Worm (Caenorhabditis elegans) whole organism, mixed stage, embryonic: ENCODE results near the gene srt-47.

Experiments used
- M03D4.4 ChIP-seq: sonication (generic microtip); optimal IDR thresholded peaks from 2 replicates; lab custom pipeline; 2017; ENCODE audit warnings: mild to moderate bottlenecking, missing genetic modification characterization, missing compliant biosample characterization
- bed-3 ChIP-seq: fragments of 200-800 bp; sonication (Bioruptor generic); optimal IDR thresholded peaks from 3 replicates; lab custom pipeline; 2018; ENCODE audit warnings: mild to moderate bottlenecking, missing genetic modification characterization, moderate library complexity, missing compliant biosample characterization
- blmp-1 ChIP-seq: fragments of 150-350 bp; optimal IDR thresholded peaks from 2 replicates; lab custom pipeline; 2014; ENCODE audit warnings: missing biosample characterization, missing genetic modification characterization
- ceh-39 ChIP-seq: fragments of 150-350 bp; optimal IDR thresholded peaks from 2 replicates; lab custom pipeline; 2014; ENCODE audit warnings: missing biosample characterization, missing genetic modification characterization
- ceh-43 ChIP-seq: fragments of 200-800 bp; sonication (Bioruptor generic); optimal IDR thresholded peaks from 2 replicates; lab custom pipeline; 2018; ENCODE audit warnings: mild to moderate bottlenecking, missing genetic modification characterization, moderate library complexity, missing compliant biosample characterization
- ceh-83 ChIP-seq: fragments of 200-800 bp; sonication (Bioruptor generic); optimal IDR thresholded peaks from 2 replicates; lab custom pipeline; 2018; ENCODE audit warnings: mild to moderate bottlenecking, missing genetic modification characterization, missing compliant biosample characterization
- ces-1 ChIP-seq: fragments of 150-350 bp; optimal IDR thresholded peaks from 2 replicates; lab custom pipeline; 2014; ENCODE audit warnings: missing biosample characterization, missing genetic modification reagents, missing genetic modification characterization
- cnd-1 ChIP-seq: fragments of 200-800 bp; sonication (Bioruptor generic); optimal IDR thresholded peaks from 2 replicates; lab custom pipeline; 2018; ENCODE audit warnings: mild to moderate bottlenecking, missing genetic modification characterization, missing compliant biosample characterization
- drap-1 ChIP-seq: fragments of 200-800 bp; sonication (Bioruptor generic); optimal IDR thresholded peaks from 3 replicates; lab custom pipeline; 2018; ENCODE audit warnings: mild to moderate bottlenecking, missing genetic modification characterization, missing compliant biosample characterization
- elt-1 ChIP-seq: sonication (generic microtip); optimal IDR thresholded peaks from 2 replicates; lab custom pipeline; 2017; ENCODE audit warnings: missing genetic modification characterization, mild to moderate bottlenecking, missing compliant biosample characterization, antibody characterized with exemption, moderate library complexity, borderline replicate concordance; ENCODE audit not compliant: insufficient read depth
- elt-3 ChIP-seq: fragments of 150-350 bp; optimal IDR thresholded peaks from 2 replicates; lab custom pipeline; 2014; ENCODE audit warnings: missing biosample characterization, missing genetic modification characterization
- flh-1 ChIP-seq: fragments of 200-800 bp; sonication (Bioruptor generic); optimal IDR thresholded peaks from 2 replicates; lab custom pipeline; 2018; ENCODE audit warnings: mild to moderate bottlenecking, missing genetic modification characterization, moderate library complexity, missing compliant biosample characterization
- ham-2 ChIP-seq: fragments of 200-800 bp; sonication (Bioruptor generic); optimal IDR thresholded peaks from 2 replicates; lab custom pipeline; 2018; ENCODE audit warnings: mild to moderate bottlenecking, missing genetic modification characterization, missing compliant biosample characterization
- hlh-1 ChIP-seq: fragments of 150-350 bp; optimal IDR thresholded peaks from 2 replicates; lab custom pipeline; 2014; ENCODE audit warnings: missing biosample characterization, missing genetic modification reagents, missing genetic modification characterization
- lin-13 ChIP-seq: fragments of 150-350 bp; optimal IDR thresholded peaks from 2 replicates; lab custom pipeline; 2014; ENCODE audit warnings: missing biosample characterization, missing genetic modification characterization
- lin-32 ChIP-seq: fragments of 200-800 bp; sonication (Bioruptor generic); optimal IDR thresholded peaks from 2 replicates; lab custom pipeline; 2018; ENCODE audit warnings: mild to moderate bottlenecking, missing genetic modification characterization, missing compliant biosample characterization
- lsy-2 ChIP-seq: fragments of 150-350 bp; optimal IDR thresholded peaks from 2 replicates; lab custom pipeline; 2014; ENCODE audit warnings: missing biosample characterization, missing genetic modification characterization
- mab-5 ChIP-seq: fragments of 150-350 bp; optimal IDR thresholded peaks from 2 replicates; lab custom pipeline; 2014; ENCODE audit warnings: missing biosample characterization, missing genetic modification characterization
- mep-1 ChIP-seq: fragments of 150-350 bp; optimal IDR thresholded peaks from 2 replicates; lab custom pipeline; 2017; ENCODE audit warnings: missing biosample characterization, missing genetic modification reagents, missing genetic modification characterization, inconsistent platforms
- mls-2 ChIP-seq: sonication (generic microtip); optimal IDR thresholded peaks from 2 replicates; lab custom pipeline; 2016; ENCODE audit warnings: mild to moderate bottlenecking, missing genetic modification characterization, moderate library complexity, missing compliant biosample characterization
- nhr-12 ChIP-seq: fragments of 150-350 bp; optimal IDR thresholded peaks from 2 replicates; lab custom pipeline; 2014; ENCODE audit warnings: missing biosample characterization, missing genetic modification characterization
- nhr-2 ChIP-seq: fragments of 150-350 bp; optimal IDR thresholded peaks from 2 replicates; lab custom pipeline; 2014; ENCODE audit warnings: missing biosample characterization, missing genetic modification characterization
- nhr-237 ChIP-seq: fragments of 150-350 bp; optimal IDR thresholded peaks from 2 replicates; lab custom pipeline; 2014; ENCODE audit warnings: missing biosample characterization, missing genetic modification characterization
- nhr-28 ChIP-seq: fragments of 150-350 bp; optimal IDR thresholded peaks from 2 replicates; lab custom pipeline; 2014; ENCODE audit warnings: missing biosample characterization, missing genetic modification characterization
- nhr-76 ChIP-seq: sonication (generic microtip); optimal IDR thresholded peaks from 2 replicates; lab custom pipeline; 2017; ENCODE audit warnings: missing biosample characterization, missing genetic modification characterization
- pha-4 ChIP-seq: fragments of 150-350 bp; optimal IDR thresholded peaks from 2 replicates; lab custom pipeline; 2018; ENCODE audit warnings: missing biosample characterization, missing genetic modification reagents, missing genetic modification characterization
- sem-2 ChIP-seq: fragments of 200-800 bp; sonication (Bioruptor generic); optimal IDR thresholded peaks from 2 replicates; lab custom pipeline; 2018; ENCODE audit warnings: mild to moderate bottlenecking, missing genetic modification characterization, missing compliant biosample characterization
- snpc-4 ChIP-seq: fragments of 150-350 bp; optimal IDR thresholded peaks from 2 replicates; lab custom pipeline; 2014; ENCODE audit warnings: missing biosample characterization, missing genetic modification characterization
- sptf-1 ChIP-seq: sonication (generic microtip); optimal IDR thresholded peaks from 2 replicates; lab custom pipeline; 2017; ENCODE audit warnings: mild to moderate bottlenecking, missing genetic modification characterization, moderate library complexity, missing compliant biosample characterization
- tbx-8 ChIP-seq: fragments of 200-800 bp; sonication (Bioruptor generic); optimal IDR thresholded peaks from 2 replicates; lab custom pipeline; 2018; ENCODE audit warnings: mild to moderate bottlenecking, missing genetic modification characterization, moderate library complexity, missing compliant biosample characterization
- unc-120 ChIP-seq: sonication (generic microtip); optimal IDR thresholded peaks from 2 replicates; lab custom pipeline; 2017; ENCODE audit warnings: missing genetic modification characterization, missing compliant biosample characterization; ENCODE audit not compliant: poor library complexity, severe bottlenecking
- unc-39 ChIP-seq: fragments of 150-350 bp; optimal IDR thresholded peaks from 2 replicates; lab custom pipeline; 2014; ENCODE audit warnings: missing biosample characterization, missing genetic modification characterization
- unc-62 ChIP-seq: fragments of 150-350 bp; optimal IDR thresholded peaks from 2 replicates; lab custom pipeline; 2014; ENCODE audit warnings: missing biosample characterization, missing genetic modification reagents, missing genetic modification characterization
- ztf-11 ChIP-seq: fragments of 150-350 bp; optimal IDR thresholded peaks from 2 replicates; lab custom pipeline; 2014; ENCODE audit warnings: missing biosample characterization, missing genetic modification characterization

srt-47 gene

DNA sequence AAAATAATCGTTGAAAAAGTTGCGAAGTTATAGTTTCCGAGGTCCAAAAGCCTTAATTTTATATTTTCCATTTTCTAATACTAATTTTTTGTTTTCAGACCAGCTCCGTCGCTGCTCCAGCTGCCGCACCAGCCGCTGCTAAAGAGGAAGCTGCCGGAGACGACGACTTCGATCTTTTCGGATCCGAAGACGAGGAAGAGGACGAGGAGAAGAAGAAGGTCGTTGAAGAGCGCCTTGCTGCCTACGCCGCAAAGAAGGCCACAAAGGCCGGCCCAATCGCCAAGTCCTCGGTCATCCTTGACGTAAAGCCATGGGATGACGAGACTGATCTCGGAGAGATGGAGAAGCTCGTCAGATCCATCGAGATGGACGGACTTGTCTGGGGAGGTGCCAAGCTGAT is 14.3 kb downstream of the srt-47 start:
- TF ChIP-seq lin-13 (no peak), ztf-11 (tag; lab: Kevin White, UChicago) (no peak), lin-32 (GFP tag; lab: Kevin White, UChicago) (no peak), sptf-1 (tag; lab: Kevin White, UChicago) (no peak)

DNA sequence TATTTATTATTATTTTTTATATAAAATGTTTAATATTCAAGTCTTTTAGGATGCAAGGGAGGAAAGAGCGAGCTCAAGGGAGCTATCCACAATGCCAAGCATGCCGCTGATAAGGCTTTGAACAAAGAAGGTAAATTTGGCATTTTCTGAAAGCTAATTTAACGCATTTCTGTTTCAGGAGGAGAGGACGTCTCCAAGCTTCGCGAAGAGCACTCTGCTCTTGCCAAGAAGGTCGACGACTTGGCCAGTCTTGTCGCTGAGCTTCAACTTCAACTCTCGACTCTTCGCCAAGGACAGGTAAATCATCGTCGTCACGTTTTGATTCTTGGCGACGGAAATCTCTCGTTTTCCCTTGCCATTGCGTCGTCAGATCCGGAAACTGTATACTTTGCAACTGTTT is 15.7 kb downstream of the srt-47 start:
- no peak for TF ChIP-seq bed-3 (GFP tag; lab: Kevin White, UChicago)
- no peak for TF ChIP-seq elt-1
- no peak for TF ChIP-seq lin-32 (GFP tag; lab: Kevin White, UChicago)
- no peak for TF ChIP-seq elt-3 (tag; lab: Kevin White, UChicago)
- no peak for TF ChIP-seq M03D4.4 (tag; lab: Kevin White, UChicago)
- no peak for TF ChIP-seq ztf-11 (tag; lab: Kevin White, UChicago)
- TF ChIP-seq ceh-83 (GFP tag; lab: Kevin White, UChicago) = no peak
- no peak for TF ChIP-seq unc-39 (tag; lab: Kevin White, UChicago)
- TF ChIP-seq ces-1 = no peak
- no peak for TF ChIP-seq drap-1 (GFP tag; lab: Kevin White, UChicago)
- no peak for TF ChIP-seq blmp-1 (tag; lab: Kevin White, UChicago)
- TF ChIP-seq nhr-76 (tag; lab: Kevin White, UChicago) = no peak
- no peak for TF ChIP-seq lsy-2
- no peak for TF ChIP-seq nhr-12 (tag; lab: Kevin White, UChicago)
- TF ChIP-seq flh-1 (GFP tag; lab: Kevin White, UChicago) = no peak
- TF ChIP-seq nhr-2 (tag; lab: Kevin White, UChicago) = no peak
- TF ChIP-seq ceh-43 (GFP tag; lab: Kevin White, UChicago) = no peak
- TF ChIP-seq cnd-1 (tag; lab: Kevin White, UChicago) = no peak

DNA sequence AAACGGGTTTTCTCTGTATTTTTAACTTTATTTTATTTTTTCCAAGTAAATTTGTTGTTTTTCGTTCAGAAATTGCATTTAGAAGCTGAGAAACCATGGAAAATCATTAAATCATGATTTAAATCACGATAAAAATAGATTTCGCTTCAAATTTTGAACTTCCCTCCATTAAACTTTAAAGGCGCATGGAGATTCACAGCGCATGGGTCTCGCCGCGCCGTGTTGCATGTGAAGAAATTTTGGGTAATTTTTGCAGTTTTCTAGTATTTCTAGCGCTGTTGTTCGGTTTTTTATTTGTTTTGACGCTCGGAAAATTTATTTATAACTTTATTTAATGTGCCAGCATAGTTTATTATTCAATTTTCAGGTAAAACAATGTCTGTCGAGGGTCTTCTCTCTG is 16.2 kb downstream of the srt-47 start, which contains the start of gene eef-1B.2:
TSS of gene eef-1B.2 (plus strand) at position 358 of the 400 bp plus-strand sequence.
- TF ChIP-seq pha-4 = no peak
- no peak for TF ChIP-seq sem-2
- TF ChIP-seq mls-2 = no peak
- TF ChIP-seq nhr-237 (tag; lab: Kevin White, UChicago) = peak; percentile 62
- peak; percentile 74 for TF ChIP-seq lsy-2
- TF ChIP-seq lin-32 (GFP tag; lab: Kevin White, UChicago) = no peak
- TF ChIP-seq ham-2 = no peak
- peak; percentile 1 for TF ChIP-seq hlh-1 (tag; lab: Kevin White, UChicago)
- TF ChIP-seq ztf-11 (tag; lab: Kevin White, UChicago) = no peak
- TF ChIP-seq elt-3 (tag; lab: Kevin White, UChicago) = no peak
- no peak for TF ChIP-seq nhr-76 (tag; lab: Kevin White, UChicago)
- no peak for TF ChIP-seq nhr-28 (tag; lab: Kevin White, UChicago)
- peak; percentile 56 for TF ChIP-seq lin-13
- TF ChIP-seq ceh-39 (tag; lab: Kevin White, UChicago) = no peak
- TF ChIP-seq M03D4.4 (tag; lab: Kevin White, UChicago) = no peak
- TF ChIP-seq mep-1 (tag; lab: Kevin White, UChicago) = peak; percentile 61
- no peak for TF ChIP-seq nhr-12 (tag; lab: Kevin White, UChicago)
- TF ChIP-seq unc-39 (tag; lab: Kevin White, UChicago) = no peak
- TF ChIP-seq nhr-2 (tag; lab: Kevin White, UChicago) = no peak
- no peak for TF ChIP-seq cnd-1 (tag; lab: Kevin White, UChicago)
- TF ChIP-seq unc-62 (GFP tag; lab: Kevin White, UChicago) = no peak
- TF ChIP-seq ces-1 = peak; percentile 31
- no peak for TF ChIP-seq unc-120 (tag; lab: Kevin White, UChicago)

DNA sequence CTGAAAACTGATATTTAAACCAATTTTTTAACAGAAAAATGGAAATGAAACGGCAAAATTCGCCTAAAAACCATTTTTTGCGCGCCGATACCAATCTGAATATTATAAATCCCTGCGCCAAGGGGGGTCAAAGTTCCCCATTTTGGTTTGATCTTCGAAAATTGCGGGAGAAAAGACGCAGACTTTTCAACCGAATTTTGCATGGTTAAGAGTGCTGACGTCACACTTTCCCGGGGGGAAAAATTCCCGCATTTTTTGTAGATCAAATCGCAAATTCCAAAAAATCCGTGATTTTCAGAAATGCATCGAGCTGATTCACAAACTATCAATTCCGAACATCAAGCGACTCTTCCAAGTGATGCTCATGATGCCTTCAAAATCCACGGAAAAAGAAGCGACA is 23.6 kb downstream of the srt-47 start:
- TF ChIP-seq mls-2 = no peak
- no peak for TF ChIP-seq ztf-11 (tag; lab: Kevin White, UChicago)
- TF ChIP-seq lsy-2 = no peak
- no peak for TF ChIP-seq unc-62 (GFP tag; lab: Kevin White, UChicago)
- no peak for TF ChIP-seq drap-1 (GFP tag; lab: Kevin White, UChicago)
- no peak for TF ChIP-seq elt-3 (tag; lab: Kevin White, UChicago)
- no peak for TF ChIP-seq tbx-8 (GFP tag; lab: Kevin White, UChicago)
- TF ChIP-seq hlh-1 (tag; lab: Kevin White, UChicago) = no peak
- TF ChIP-seq flh-1 (GFP tag; lab: Kevin White, UChicago) = no peak
- TF ChIP-seq snpc-4 = no peak
- no peak for TF ChIP-seq nhr-2 (tag; lab: Kevin White, UChicago)
- no peak for TF ChIP-seq lin-32 (GFP tag; lab: Kevin White, UChicago)
- TF ChIP-seq ceh-39 (tag; lab: Kevin White, UChicago) = no peak
- no peak for TF ChIP-seq ces-1
- TF ChIP-seq mab-5 (tag; lab: Kevin White, UChicago) = no peak
- no peak for TF ChIP-seq nhr-237 (tag; lab: Kevin White, UChicago)
- TF ChIP-seq M03D4.4 (tag; lab: Kevin White, UChicago) = no peak
- TF ChIP-seq nhr-12 (tag; lab: Kevin White, UChicago) = no peak
- TF ChIP-seq unc-120 (tag; lab: Kevin White, UChicago) = no peak
